Worm (Caenorhabditis elegans): Measurements from ENCODE around the gene gtf-2H1.

gtf-2H1 gene

DNA sequence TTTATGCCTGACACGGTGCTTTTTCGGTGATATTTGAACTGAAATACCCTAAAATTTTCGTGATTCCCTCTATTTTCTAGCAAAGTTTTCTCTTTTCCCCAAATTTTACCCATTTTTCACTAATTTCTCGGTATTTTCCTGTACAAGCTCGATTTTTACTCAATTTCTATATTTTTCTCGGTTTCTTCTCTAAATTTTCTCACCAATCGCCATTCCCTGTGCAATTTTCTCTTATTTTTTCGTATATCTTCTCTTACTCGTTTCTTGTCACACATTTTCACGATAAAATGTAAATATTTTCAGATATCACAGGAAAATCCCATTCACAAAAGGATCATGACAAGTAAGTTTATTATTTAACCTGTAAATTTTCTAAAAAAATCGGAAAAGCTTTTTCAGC lies 37.1 kb downstream of the gtf-2H1 start, which contains the start of gene csn-3:
Gene csn-3, plus strand, starts transcription at position 301 of the 400 bp plus-strand sequence.
- TF ChIP-seq madf-9 (GFP tag; conservative IDR thresholded peaks at IDR 0.05) (no peak), attf-4 (tag; optimal IDR thresholded peaks at IDR 0.05) (no peak), hlh-11 (tag; optimal IDR thresholded peaks at IDR 0.05) (no peak), ceh-62 (tag; optimal IDR thresholded peaks at IDR 0.05) (no peak)

DNA sequence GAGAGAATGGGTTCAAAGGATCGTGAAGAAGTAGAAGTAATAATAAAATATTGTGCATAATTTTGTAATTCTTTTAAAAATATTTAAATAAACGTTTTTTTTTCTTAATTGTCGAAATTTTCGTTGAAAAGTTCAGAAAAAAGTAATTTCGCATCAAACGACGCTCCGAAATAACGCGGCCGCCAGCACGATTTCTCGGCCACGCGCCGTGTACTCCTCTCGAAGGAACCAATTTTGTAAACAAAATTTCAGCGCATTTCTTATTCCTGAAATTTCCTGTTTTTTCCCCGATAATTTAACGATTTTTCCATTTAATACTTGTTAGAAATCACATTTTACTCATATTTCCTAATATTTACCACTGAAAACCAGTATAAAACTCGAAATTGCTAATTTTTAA lies 39.5 kb downstream of the gtf-2H1 start, which contains the start of gene Y38C1AA.12:
Gene Y38C1AA.12, plus strand, starts transcription at position 211 of the 400 bp plus-strand sequence.
- TF ChIP-seq attf-4 (tag; optimal IDR thresholded peaks at IDR 0.05), result no peak
- peak; percentile 27 for TF ChIP-seq nhr-28 (tag; optimal IDR thresholded peaks at IDR 0.05)
- no peak for TF ChIP-seq lin-39 (tag; optimal IDR thresholded peaks at IDR 0.05)
- TF ChIP-seq nhr-237 (tag; optimal IDR thresholded peaks at IDR 0.05), result no peak
- no peak for TF ChIP-seq arid-1 (GFP tag; conservative IDR thresholded peaks at IDR 0.05)
- TF ChIP-seq Y105C5A.15 (GFP tag; IDR thresholded peaks at IDR 0.05), result no peak
- TF ChIP-seq pqm-1 (tag; optimal IDR thresholded peaks at IDR 0.05), result no peak
- TF ChIP-seq hlh-11 (tag; optimal IDR thresholded peaks at IDR 0.05), result no peak
- no peak for TF ChIP-seq zfp-2 (tag; optimal IDR thresholded peaks at IDR 0.05)
- peak; percentile 90 for TF ChIP-seq unc-130 (GFP tag; optimal IDR thresholded peaks at IDR 0.05)
- TF ChIP-seq F10B5.3 (tag; optimal IDR thresholded peaks at IDR 0.05), result no peak
- TF ChIP-seq mes-2 (tag; optimal IDR thresholded peaks at IDR 0.05; ENCODE audit: poor library complexity, severe bottlenecking), result peak; percentile 99
- TF ChIP-seq madf-5 (GFP tag; IDR thresholded peaks at IDR 0.05), result no peak
- TF ChIP-seq fkh-10 (GFP tag; optimal IDR thresholded peaks at IDR 0.05), result peak; percentile 53
- no peak for TF ChIP-seq snpc-4 (tag; optimal IDR thresholded peaks at IDR 0.05)
- no peak for TF ChIP-seq mdt-29 (GFP tag; IDR thresholded peaks at IDR 0.05)
- TF ChIP-seq ceh-44 (GFP tag; IDR thresholded peaks at IDR 0.05), result peak; percentile 58; the same call in 1 of the 2 replicates
- no peak for TF ChIP-seq lin-13 (GFP tag; optimal IDR thresholded peaks at IDR 0.05)
- TF ChIP-seq F26F4.8 (GFP tag; conservative IDR thresholded peaks at IDR 0.05), result no peak
- no peak for TF ChIP-seq mxl-2 (GFP tag; conservative IDR thresholded peaks at IDR 0.05)
- no peak for TF ChIP-seq D1046.2 (GFP tag; IDR thresholded peaks at IDR 0.05)
- TF ChIP-seq ztf-7 (tag; optimal IDR thresholded peaks at IDR 0.05), result peak; percentile 23
- no peak for TF ChIP-seq ZK546.5 (tag; optimal IDR thresholded peaks at IDR 0.05)
- no peak for TF ChIP-seq ztf-11 (tag; optimal IDR thresholded peaks at IDR 0.05)
- TF ChIP-seq ceh-62 (tag; optimal IDR thresholded peaks at IDR 0.05), result no peak
- no peak for TF ChIP-seq nhr-41 (GFP tag; IDR thresholded peaks at IDR 0.05)
- TF ChIP-seq tra-1 (GFP tag; IDR thresholded peaks at IDR 0.05), result 0 out of 2 replicates have a peak, but pooled peaks have one; percentile 47
- peak; percentile 80 for TF ChIP-seq sdz-12 (GFP tag; optimal IDR thresholded peaks at IDR 0.05)
- TF ChIP-seq daf-16 (GFP tag; optimal IDR thresholded peaks at IDR 0.05), result peak; percentile 51 to 62
- peak; percentile 74 for TF ChIP-seq daf-16 (tag; optimal IDR thresholded peaks at IDR 0.05)
- TF ChIP-seq hmg-1.1 (GFP tag; IDR thresholded peaks at IDR 0.05), result 0 out of 2 replicates have a peak, but pooled peaks have one; percentile 44
- no peak for TF ChIP-seq daf-8 (GFP tag; IDR thresholded peaks at IDR 0.05)
- TF ChIP-seq ceh-20 (GFP tag; IDR thresholded peaks at IDR 0.05), result no peak
- TF ChIP-seq madf-9 (GFP tag; conservative IDR thresholded peaks at IDR 0.05), result peak; percentile 67
- TF ChIP-seq nhr-48 (tag; optimal IDR thresholded peaks at IDR 0.05), result no peak
- TF ChIP-seq fos-1 (tag; optimal IDR thresholded peaks at IDR 0.05), result no peak
- no peak for TF ChIP-seq mxl-3 (GFP tag; optimal IDR thresholded peaks at IDR 0.05)
- peak; percentile 98 for TF ChIP-seq T20F7.1 (GFP tag; optimal IDR thresholded peaks at IDR 0.05)
- no peak for TF ChIP-seq nhr-11 (tag; optimal IDR thresholded peaks at IDR 0.05)
- no peak for TF ChIP-seq R02D3.7 (tag; optimal IDR thresholded peaks at IDR 0.05)
- TF ChIP-seq nhr-77 (tag; optimal IDR thresholded peaks at IDR 0.05), result peak; percentile 69
- TF ChIP-seq ceh-32 (tag; optimal IDR thresholded peaks at IDR 0.05; ENCODE audit: poor library complexity), result no peak
- no peak for TF ChIP-seq lin-29 (GFP tag; IDR thresholded peaks at IDR 0.05)
- no peak for TF ChIP-seq Y5F2A.4 (GFP tag; optimal IDR thresholded peaks at IDR 0.05)
- no peak for TF ChIP-seq nhr-10 (tag; optimal IDR thresholded peaks at IDR 0.05)
- TF ChIP-seq lin-1 (GFP tag; IDR thresholded peaks at IDR 0.05), result peak; percentile 22; the same call in 1 of the 2 replicates
- 0 out of 2 replicates have a peak, but pooled peaks have one; percentile 10 for TF ChIP-seq vab-7 (GFP tag; IDR thresholded peaks at IDR 0.05)
- no peak for TF ChIP-seq cey-2 (tag; optimal IDR thresholded peaks at IDR 0.05; ENCODE audit: borderline replicate concordance, insufficient read depth)
- peak; percentile 75 for TF ChIP-seq dpl-1 (GFP tag; optimal IDR thresholded peaks at IDR 0.05)

Data from whole organism, L4 larva.